Worm (Caenorhabditis elegans) whole organism, L1 larva: ENCODE measurements around the gene W03F9.1.

Experiments
- fos-1 ChIP-seq: fragments of 150-350 bp; optimal IDR thresholded peaks from 2 replicates; lab custom pipeline; 2014; ENCODE audit warnings: missing biosample characterization, missing genetic modification characterization
- jun-1 ChIP-seq: fragments of 150-350 bp; optimal IDR thresholded peaks from 2 replicates; lab custom pipeline; 2014; ENCODE audit warnings: missing biosample characterization, missing genetic modification reagents, missing genetic modification characterization

DNA sequence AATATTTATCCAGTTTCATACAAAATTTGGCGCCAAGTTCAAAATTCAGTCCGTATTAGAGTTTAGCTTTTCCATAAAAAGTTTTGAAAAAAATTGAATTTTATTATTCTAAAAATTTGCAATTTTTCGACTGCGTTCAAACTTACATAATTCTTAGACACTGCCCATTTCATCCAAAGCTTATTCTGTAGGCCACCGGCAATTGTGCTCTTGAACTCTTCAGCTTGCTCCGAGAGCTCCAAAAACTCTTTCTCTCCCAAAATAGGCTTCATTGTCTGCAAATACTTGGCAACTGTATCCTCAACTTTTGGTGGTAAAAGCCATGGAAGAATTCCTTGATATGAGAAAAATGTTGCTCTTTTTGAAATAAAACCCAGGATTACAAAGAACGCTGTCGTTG is 23.5 kb upstream of the W03F9.1 start:
- no peak for TF ChIP-seq fos-1 (tag; lab: Kevin White, UChicago)
- TF ChIP-seq jun-1 (tag; lab: Kevin White, UChicago): no peak
